Worm (Caenorhabditis elegans) whole organism, L1 larva: Measurements from ENCODE around the gene B0238.12.
A peak's percentile ranks its signal among the peaks of the same experiment; 100 is the strongest.

ENCODE experiments used
- C04F5.9 ChIP-seq: sonication (generic microtip); optimal IDR thresholded peaks from 2 replicates; lab custom pipeline; 2016; ENCODE audit warnings: missing genetic modification characterization, missing compliant biosample characterization
- C34B4.2 ChIP-seq: sonication (generic microtip); optimal IDR thresholded peaks from 2 replicates; lab custom pipeline; 2017; ENCODE audit warnings: mild to moderate bottlenecking, missing genetic modification characterization, missing compliant biosample characterization
- F16B12.6 ChIP-seq: fragments of 150-350 bp; optimal IDR thresholded peaks from 2 replicates; lab custom pipeline; 2014; ENCODE audit warnings: missing biosample characterization, missing genetic modification characterization
- Y116A8C.19 ChIP-seq: sonication (generic microtip); optimal IDR thresholded peaks from 2 replicates; lab custom pipeline; 2016; ENCODE audit warnings: missing compliant biosample characterization, missing genetic modification characterization, borderline replicate concordance
- aha-1 ChIP-seq: fragments of 150-350 bp; optimal IDR thresholded peaks from 2 replicates; lab custom pipeline; 2014; ENCODE audit warnings: missing biosample characterization, missing genetic modification characterization
- aly-2 ChIP-seq: fragments of 150-350 bp; optimal IDR thresholded peaks from 2 replicates; lab custom pipeline; 2014; ENCODE audit warnings: missing biosample characterization, missing genetic modification characterization
- ama-1 ChIP-seq: fragments of 150-350 bp; optimal IDR thresholded peaks from 2 replicates; lab custom pipeline; 2014
- blmp-1 ChIP-seq: fragments of 150-350 bp; optimal IDR thresholded peaks from 2 replicates; lab custom pipeline; 2014; ENCODE audit warnings: missing biosample characterization, missing genetic modification characterization
- ceh-90 ChIP-seq: sonication (generic microtip); optimal IDR thresholded peaks from 2 replicates; lab custom pipeline; 2016; ENCODE audit warnings: missing genetic modification characterization, missing compliant biosample characterization
- ces-1 ChIP-seq: fragments of 150-350 bp; optimal IDR thresholded peaks from 2 replicates; lab custom pipeline; 2014; ENCODE audit warnings: missing biosample characterization, missing genetic modification reagents, missing genetic modification characterization
- dpl-1 ChIP-seq, 3 experiments: fragments of 150-350 bp in 2 of 3; sonication (generic microtip) in 1 of 3; optimal IDR thresholded peaks; 2 replicates each; lab custom pipeline; 2014 to 2017; ENCODE audit warnings: missing biosample characterization in 3 of 3, missing genetic modification characterization in 3 of 3, missing genetic modification reagents in 3 of 3
- dsc-1 ChIP-seq: sonication (generic microtip); optimal IDR thresholded peaks from 2 replicates; lab custom pipeline; 2016; ENCODE audit warnings: mild to moderate bottlenecking, missing genetic modification characterization, missing compliant biosample characterization
- efl-1 ChIP-seq, 4 experiments: fragments of 150-350 bp; optimal IDR thresholded peaks in 3 of 4; peaks in 1 of 4; 1 replicate in 1 of 4; 2 replicates in 3 of 4; lab custom pipeline; 2014; ENCODE audit warnings: missing biosample characterization in 2 of 4, missing genetic modification characterization in 2 of 4, missing genetic modification reagents in 2 of 4
- efl-3 ChIP-seq: fragments of 200-800 bp; sonication (Bioruptor generic); optimal IDR thresholded peaks from 2 replicates; lab custom pipeline; 2018; ENCODE audit warnings: mild to moderate bottlenecking, missing genetic modification characterization, missing compliant biosample characterization
- egl-27 ChIP-seq, 2 experiments: fragments of 150-350 bp in 1 of 2; sonication (generic microtip); optimal IDR thresholded peaks; 3 replicates each; lab custom pipeline; 2017 to 2018; ENCODE audit warnings: missing biosample characterization in 2 of 2, missing genetic modification characterization in 2 of 2, missing genetic modification reagents in 2 of 2
- elt-3 ChIP-seq, 6 experiments: fragments of 150-350 bp in 1 of 6; sonication (generic microtip); optimal IDR thresholded peaks; 2 replicates each; lab custom pipeline; 2017 to 2018; ENCODE audit warnings: missing biosample characterization in 6 of 6, missing genetic modification characterization in 6 of 6, inconsistent platforms in 1 of 6
- ets-5 ChIP-seq: fragments of 200-800 bp; sonication (Bioruptor generic); IDR thresholded peaks from 2 replicates; pipeline ENCODE4 v1.3.6; 2022; ENCODE audit warnings: missing genetic modification characterization, missing compliant biosample characterization
- fkh-10 ChIP-seq: sonication (generic microtip); optimal IDR thresholded peaks from 2 replicates; lab custom pipeline; 2017; ENCODE audit warnings: missing biosample characterization, missing genetic modification reagents, missing genetic modification characterization
- fkh-8 ChIP-seq: sonication (generic microtip); optimal IDR thresholded peaks from 2 replicates; lab custom pipeline; 2016; ENCODE audit warnings: mild to moderate bottlenecking, missing genetic modification characterization, missing compliant biosample characterization
- grh-1 ChIP-seq: fragments of 200-800 bp; sonication (Bioruptor generic); IDR thresholded peaks from 2 replicates; pipeline ENCODE4 v1.3.6; 2022; ENCODE audit warnings: missing genetic modification reagents, missing genetic modification characterization, missing compliant biosample characterization
- hlh-17 ChIP-seq: fragments of 200-800 bp; sonication (Bioruptor generic); optimal IDR thresholded peaks from 2 replicates; lab custom pipeline; 2018; ENCODE audit warnings: missing genetic modification characterization, mild to moderate bottlenecking, missing compliant biosample characterization, moderate library complexity, borderline replicate concordance
- isw-1 ChIP-seq: fragments of 200-800 bp; sonication (Bioruptor generic); IDR thresholded peaks from 2 replicates; pipeline ENCODE4 v1.3.6; 2022; ENCODE audit warnings: missing genetic modification characterization, missing compliant biosample characterization
- lin-13 ChIP-seq: fragments of 150-350 bp; optimal IDR thresholded peaks from 2 replicates; lab custom pipeline; 2014; ENCODE audit warnings: missing biosample characterization, missing genetic modification reagents, missing genetic modification characterization
- lin-39 ChIP-seq: fragments of 150-350 bp; optimal IDR thresholded peaks from 2 replicates; lab custom pipeline; 2014; ENCODE audit warnings: missing biosample characterization, missing genetic modification reagents, missing genetic modification characterization
- lir-3 ChIP-seq: sonication (generic microtip); optimal IDR thresholded peaks from 2 replicates; lab custom pipeline; 2016; ENCODE audit warnings: mild to moderate bottlenecking, missing genetic modification characterization, moderate library complexity, missing compliant biosample characterization; ENCODE audit not compliant: poor library complexity
- lsy-2 ChIP-seq, 2 experiments: fragments of 150-350 bp; optimal IDR thresholded peaks; 2 replicates each; lab custom pipeline; 2014; ENCODE audit warnings: missing biosample characterization in 2 of 2, missing genetic modification characterization in 2 of 2
- mdl-1 ChIP-seq, 2 experiments: fragments of 150-350 bp; optimal IDR thresholded peaks; 2 replicates each; lab custom pipeline; 2014 to 2017; ENCODE audit warnings: missing biosample characterization in 2 of 2, missing genetic modification characterization in 2 of 2, inconsistent platforms in 1 of 2
- mef-2 ChIP-seq: fragments of 150-350 bp; optimal IDR thresholded peaks from 2 replicates; lab custom pipeline; 2014; ENCODE audit warnings: missing biosample characterization, missing genetic modification characterization
- mep-1 ChIP-seq: fragments of 150-350 bp; optimal IDR thresholded peaks from 2 replicates; lab custom pipeline; 2014; ENCODE audit warnings: missing biosample characterization, missing genetic modification characterization
- nhr-11 ChIP-seq: fragments of 150-350 bp; optimal IDR thresholded peaks from 2 replicates; lab custom pipeline; 2014; ENCODE audit warnings: missing biosample characterization, missing genetic modification characterization
- nhr-19 ChIP-seq: fragments of 200-800 bp; sonication (Bioruptor generic); conservative IDR thresholded peaks from 2 replicates; pipeline ENCODE4 v1.3.6; 2022; ENCODE audit warnings: missing genetic modification characterization, missing compliant biosample characterization
- nhr-20 ChIP-seq: sonication (generic microtip); optimal IDR thresholded peaks from 2 replicates; lab custom pipeline; 2016; ENCODE audit warnings: mild to moderate bottlenecking, missing genetic modification characterization, missing compliant biosample characterization
- nhr-237 ChIP-seq: fragments of 150-350 bp; optimal IDR thresholded peaks from 2 replicates; lab custom pipeline; 2014; ENCODE audit warnings: missing biosample characterization, missing genetic modification characterization
- nhr-47 ChIP-seq: sonication (generic microtip); optimal IDR thresholded peaks from 2 replicates; lab custom pipeline; 2016; ENCODE audit warnings: mild to moderate bottlenecking, missing genetic modification characterization, moderate library complexity, missing compliant biosample characterization
- nhr-76 ChIP-seq: sonication (generic microtip); optimal IDR thresholded peaks from 2 replicates; lab custom pipeline; 2017; ENCODE audit warnings: missing biosample characterization, missing genetic modification characterization
- nhr-77 ChIP-seq: fragments of 150-350 bp; optimal IDR thresholded peaks from 2 replicates; lab custom pipeline; 2014; ENCODE audit warnings: missing biosample characterization, missing genetic modification characterization
- pag-3 ChIP-seq: sonication (generic microtip); optimal IDR thresholded peaks from 2 replicates; lab custom pipeline; 2017; ENCODE audit warnings: missing genetic modification characterization, mild to moderate bottlenecking, missing compliant biosample characterization, antibody characterized with exemption, borderline replicate concordance; ENCODE audit not compliant: insufficient read depth
- pqm-1 ChIP-seq: sonication (generic microtip); optimal IDR thresholded peaks from 3 replicates; lab custom pipeline; 2017; ENCODE audit warnings: missing biosample characterization, missing genetic modification characterization
- rnt-1 ChIP-seq: sonication (generic microtip); optimal IDR thresholded peaks from 2 replicates; lab custom pipeline; 2016; ENCODE audit warnings: mild to moderate bottlenecking, missing genetic modification characterization, moderate library complexity, missing compliant biosample characterization
- skn-1 ChIP-seq: fragments of 150-350 bp; optimal IDR thresholded peaks from 2 replicates; lab custom pipeline; 2014; ENCODE audit warnings: missing biosample characterization, missing genetic modification characterization
- snpc-4 ChIP-seq: fragments of 150-350 bp; optimal IDR thresholded peaks from 2 replicates; lab custom pipeline; 2014; ENCODE audit warnings: missing biosample characterization, missing genetic modification characterization
- sox-4 ChIP-seq: sonication (generic microtip); optimal IDR thresholded peaks from 2 replicates; lab custom pipeline; 2016; ENCODE audit warnings: missing genetic modification characterization, missing compliant biosample characterization
- sptf-1 ChIP-seq: fragments of 150-350 bp; optimal IDR thresholded peaks from 2 replicates; lab custom pipeline; 2014; ENCODE audit warnings: missing biosample characterization, missing genetic modification characterization
- swsn-7 ChIP-seq: sonication (generic microtip); optimal IDR thresholded peaks from 2 replicates; lab custom pipeline; 2016; ENCODE audit warnings: missing genetic modification characterization, missing compliant biosample characterization
- tbx-2 ChIP-seq: sonication (generic microtip); optimal IDR thresholded peaks from 2 replicates; lab custom pipeline; 2016; ENCODE audit warnings: missing genetic modification characterization, missing compliant biosample characterization
- unc-30 ChIP-seq: sonication (generic microtip); optimal IDR thresholded peaks from 2 replicates; lab custom pipeline; 2017; ENCODE audit warnings: missing biosample characterization, missing genetic modification characterization
- unc-62 ChIP-seq: fragments of 150-350 bp; optimal IDR thresholded peaks from 2 replicates; lab custom pipeline; 2014; ENCODE audit warnings: missing biosample characterization, missing genetic modification reagents, missing genetic modification characterization
- unc-86 ChIP-seq: sonication (generic microtip); optimal IDR thresholded peaks from 2 replicates; lab custom pipeline; 2016; ENCODE audit warnings: missing genetic modification characterization, missing compliant biosample characterization
- unc-98 ChIP-seq: fragments of 200-800 bp; sonication (Bioruptor generic); IDR thresholded peaks from 2 replicates; pipeline ENCODE4 v1.3.6; 2022; ENCODE audit warnings: missing genetic modification characterization, missing compliant biosample characterization
- zag-1 ChIP-seq: fragments of 150-350 bp; optimal IDR thresholded peaks from 2 replicates; lab custom pipeline; 2014; ENCODE audit warnings: missing biosample characterization, missing genetic modification characterization
- zip-4 ChIP-seq: fragments of 200-800 bp; sonication (Bioruptor generic); optimal IDR thresholded peaks from 2 replicates; lab custom pipeline; 2018; ENCODE audit warnings: mild to moderate bottlenecking, missing genetic modification characterization, moderate library complexity, missing compliant biosample characterization
- ztf-11 ChIP-seq, 2 experiments: sonication (generic microtip); optimal IDR thresholded peaks; 2 replicates each; lab custom pipeline; 2016 to 2017; ENCODE audit warnings: missing genetic modification characterization in 2 of 2, missing biosample characterization in 1 of 2, missing compliant biosample characterization in 1 of 2
- ztf-4 ChIP-seq: fragments of 150-350 bp; optimal IDR thresholded peaks from 2 replicates; lab custom pipeline; 2014; ENCODE audit warnings: missing biosample characterization, missing genetic modification characterization

Gene B0238.12

DNA sequence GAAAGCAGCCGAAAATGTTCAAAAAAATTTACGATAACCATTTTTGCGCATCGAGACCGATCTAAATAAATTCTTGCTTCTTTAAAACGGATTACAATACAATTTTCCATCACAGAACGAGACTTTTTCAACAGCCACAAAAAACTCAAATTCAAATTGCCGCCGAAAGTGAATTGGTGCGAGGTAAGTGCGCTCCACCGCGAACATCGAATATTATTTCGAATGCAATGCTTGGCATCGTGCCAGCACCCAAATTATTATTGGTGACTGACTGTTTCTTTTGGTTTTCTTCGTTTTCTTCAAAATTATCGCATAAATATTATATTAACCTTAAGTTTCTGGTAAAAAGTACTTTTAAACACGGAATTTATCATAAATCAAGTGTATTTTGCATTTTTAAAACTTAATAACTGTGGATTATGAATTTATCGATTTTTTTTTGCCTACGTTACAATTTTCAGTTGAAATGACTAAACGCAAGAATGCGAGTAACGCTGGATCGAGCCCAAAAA is 3.4 kb downstream of the B0238.12 start, which contains the start of gene penr-1:
Gene penr-1, plus strand, starts transcription at position 462 of the 512 bp plus-strand sequence.
- TF ChIP-seq C34B4.2 (no peak), pag-3 (no peak), C04F5.9 (tag; lab: Kevin White, UChicago) (no peak), ceh-90 (tag; lab: Kevin White, UChicago) (no peak), hlh-17 (GFP tag; lab: Kevin White, UChicago) (no peak), zip-4 (no peak), aha-1 (tag; lab: Kevin White, UChicago) (no peak), mep-1 (tag; lab: Kevin White, UChicago) (peak; percentile 19), elt-3 (tag; optimal IDR thresholded peaks at IDR 0.05; lab: Kevin White, UChicago) (peak in 2 of 6 experiments; percentile 2 to 43), nhr-47 (tag; lab: Kevin White, UChicago) (peak; percentile 71), sptf-1 (no peak), lsy-2 (tag; optimal IDR thresholded peaks at IDR 0.05; lab: Kevin White, UChicago) (peak; percentile 51 to 74), lin-13 (GFP tag; lab: Kevin White, UChicago) (peak; percentile 37), unc-30 (tag; lab: Kevin White, UChicago) (no peak), isw-1 (no peak), unc-98 (no peak), fkh-10 (GFP tag; lab: Kevin White, UChicago) (peak; percentile 6), ets-5 (GFP tag; lab: Robert Waterston, UW) (no peak), F16B12.6 (no peak), efl-1 (optimal IDR thresholded peaks at IDR 0.05; lab: Kevin White, UChicago) (peak; percentile 95 to 96), efl-1 (GFP tag; optimal IDR thresholded peaks at IDR 0.05 in 1 of 2; lab: Kevin White, UChicago) (peak; percentile 94 to 99), zag-1 (tag; lab: Kevin White, UChicago) (no peak), blmp-1 (peak; percentile 33), ama-1 (lab: Kevin White, UChicago) (no peak), skn-1 (peak; percentile 38), nhr-20 (tag; lab: Kevin White, UChicago) (peak; percentile 67), sox-4 (no peak), fkh-8 (tag; lab: Kevin White, UChicago) (peak; percentile 18), mef-2 (tag; lab: Kevin White, UChicago) (no peak), lir-3 (tag; lab: Kevin White, UChicago) (no peak), nhr-76 (tag; lab: Kevin White, UChicago) (no peak), nhr-237 (tag; lab: Kevin White, UChicago) (peak; percentile 6), dsc-1 (tag; lab: Kevin White, UChicago) (peak; percentile 50), pqm-1 (tag; lab: Kevin White, UChicago) (no peak), unc-86 (tag; lab: Kevin White, UChicago) (peak; percentile 35), grh-1 (peak; percentile 33; the same call in 1 of the 2 replicates), swsn-7 (tag; lab: Kevin White, UChicago) (peak; percentile 47), ces-1 (GFP tag; lab: Kevin White, UChicago) (no peak), lin-39 (tag; lab: Kevin White, UChicago) (peak; percentile 20), egl-27 (tag; optimal IDR thresholded peaks at IDR 0.05; lab: Kevin White, UChicago) (no peak), mdl-1 (tag; optimal IDR thresholded peaks at IDR 0.05; lab: Kevin White, UChicago) (peak in 1 of 2 experiments; percentile 29), ztf-11 (tag; optimal IDR thresholded peaks at IDR 0.05; lab: Kevin White, UChicago) (no peak), nhr-77 (tag; lab: Kevin White, UChicago) (peak; percentile 42), nhr-11 (tag; lab: Kevin White, UChicago) (no peak), snpc-4 (tag; lab: Kevin White, UChicago) (no peak), dpl-1 (GFP tag; optimal IDR thresholded peaks at IDR 0.05; lab: Kevin White, UChicago) (peak; percentile 88 to 94 (median 92)), aly-2 (peak; percentile 20), ztf-4 (tag; lab: Kevin White, UChicago) (no peak), efl-3 (no peak), nhr-19 (GFP tag; lab: Robert Waterston, UW) (peak; percentile 57), Y116A8C.19 (no peak), tbx-2 (tag; lab: Kevin White, UChicago) (peak; percentile 59), unc-62 (GFP tag; lab: Kevin White, UChicago) (no peak), rnt-1 (peak; percentile 61)
